Worm (Caenorhabditis elegans) whole organism, L1 larva: ENCODE results near the gene Y66D12A.19.

Source experiments
- C16A3.4 ChIP-seq: fragments of 150-350 bp; optimal IDR thresholded peaks from 2 replicates; lab custom pipeline; 2014; ENCODE audit warnings: missing biosample characterization, missing genetic modification characterization
- C34B4.2 ChIP-seq: sonication (generic microtip); optimal IDR thresholded peaks from 2 replicates; lab custom pipeline; 2017; ENCODE audit warnings: mild to moderate bottlenecking, missing genetic modification characterization, missing compliant biosample characterization
- F16B12.6 ChIP-seq: fragments of 150-350 bp; optimal IDR thresholded peaks from 2 replicates; lab custom pipeline; 2014; ENCODE audit warnings: missing biosample characterization, missing genetic modification characterization
- aha-1 ChIP-seq: fragments of 150-350 bp; optimal IDR thresholded peaks from 2 replicates; lab custom pipeline; 2014; ENCODE audit warnings: missing biosample characterization, missing genetic modification characterization
- blmp-1 ChIP-seq: fragments of 150-350 bp; optimal IDR thresholded peaks from 2 replicates; lab custom pipeline; 2014; ENCODE audit warnings: missing biosample characterization, missing genetic modification characterization
- ceh-63 ChIP-seq: fragments of 200-800 bp; sonication (Bioruptor generic); optimal IDR thresholded peaks from 2 replicates; lab custom pipeline; 2018; ENCODE audit warnings: mild to moderate bottlenecking, missing genetic modification characterization, missing compliant biosample characterization
- ceh-8 ChIP-seq: fragments of 200-800 bp; sonication (Bioruptor generic); optimal IDR thresholded peaks from 2 replicates; lab custom pipeline; 2018; ENCODE audit warnings: mild to moderate bottlenecking, missing genetic modification characterization, moderate library complexity, missing compliant biosample characterization
- ceh-82 ChIP-seq, 3 experiments: fragments of 150-350 bp in 1 of 3; sonication (generic microtip) in 2 of 3; optimal IDR thresholded peaks; 2 replicates each; lab custom pipeline; 2014 to 2017; ENCODE audit warnings: missing biosample characterization in 3 of 3, missing genetic modification characterization in 3 of 3
- ceh-88 ChIP-seq: fragments of 200-800 bp; sonication (Bioruptor generic); IDR thresholded peaks from 2 replicates; pipeline ENCODE4 v1.3.6; 2022; ENCODE audit warnings: missing genetic modification characterization, missing compliant biosample characterization
- dpl-1 ChIP-seq, 3 experiments: fragments of 150-350 bp in 2 of 3; sonication (generic microtip) in 1 of 3; optimal IDR thresholded peaks; 2 replicates each; lab custom pipeline; 2014 to 2017; ENCODE audit warnings: missing biosample characterization in 3 of 3, missing genetic modification characterization in 3 of 3, missing genetic modification reagents in 3 of 3
- egl-13 ChIP-seq: sonication (generic microtip); optimal IDR thresholded peaks from 2 replicates; lab custom pipeline; 2016; ENCODE audit warnings: missing genotype, missing genetic modification reagents, missing genetic modification characterization, missing compliant biosample characterization
- elt-2 ChIP-seq: sonication (generic microtip); optimal IDR thresholded peaks from 2 replicates; lab custom pipeline; 2016; ENCODE audit warnings: missing genetic modification characterization, mild to moderate bottlenecking, inconsistent platforms, missing compliant biosample characterization, missing genetic modification reagents
- elt-3 ChIP-seq, 6 experiments: fragments of 150-350 bp in 1 of 6; sonication (generic microtip); optimal IDR thresholded peaks; 2 replicates each; lab custom pipeline; 2017 to 2018; ENCODE audit warnings: missing biosample characterization in 6 of 6, missing genetic modification characterization in 6 of 6, inconsistent platforms in 1 of 6
- fkh-10 ChIP-seq: sonication (generic microtip); optimal IDR thresholded peaks from 2 replicates; lab custom pipeline; 2017; ENCODE audit warnings: missing biosample characterization, missing genetic modification reagents, missing genetic modification characterization
- fkh-4 ChIP-seq: sonication (generic microtip); optimal IDR thresholded peaks from 2 replicates; lab custom pipeline; 2016; ENCODE audit warnings: missing compliant biosample characterization, missing genetic modification characterization, borderline replicate concordance
- fkh-8 ChIP-seq: sonication (generic microtip); optimal IDR thresholded peaks from 2 replicates; lab custom pipeline; 2016; ENCODE audit warnings: mild to moderate bottlenecking, missing genetic modification characterization, missing compliant biosample characterization
- hlh-17 ChIP-seq: fragments of 200-800 bp; sonication (Bioruptor generic); optimal IDR thresholded peaks from 2 replicates; lab custom pipeline; 2018; ENCODE audit warnings: missing genetic modification characterization, mild to moderate bottlenecking, missing compliant biosample characterization, moderate library complexity, borderline replicate concordance
- hpl-2 ChIP-seq: fragments of 150-350 bp; optimal IDR thresholded peaks from 2 replicates; lab custom pipeline; 2014; ENCODE audit warnings: missing biosample characterization, missing genetic modification reagents, missing genetic modification characterization
- lin-14 ChIP-seq: fragments of 200-800 bp; sonication (Bioruptor generic); optimal IDR thresholded peaks from 2 replicates; lab custom pipeline; 2018; ENCODE audit warnings: mild to moderate bottlenecking, missing genetic modification characterization, moderate library complexity, missing compliant biosample characterization
- lin-15B ChIP-seq: fragments of 150-350 bp; sonication (generic microtip); optimal IDR thresholded peaks from 3 replicates; lab custom pipeline; 2014; ENCODE audit warnings: missing biosample characterization, missing genetic modification characterization
- lin-35 ChIP-seq, 2 experiments: fragments of 150-350 bp; optimal IDR thresholded peaks; 2 replicates each; lab custom pipeline; 2014; ENCODE audit warnings: missing biosample characterization in 2 of 2, missing genetic modification characterization in 2 of 2, missing genetic modification reagents in 2 of 2
- lir-3 ChIP-seq: sonication (generic microtip); optimal IDR thresholded peaks from 2 replicates; lab custom pipeline; 2016; ENCODE audit warnings: mild to moderate bottlenecking, missing genetic modification characterization, moderate library complexity, missing compliant biosample characterization; ENCODE audit not compliant: poor library complexity
- lsy-2 ChIP-seq, 2 experiments: fragments of 150-350 bp; optimal IDR thresholded peaks; 2 replicates each; lab custom pipeline; 2014; ENCODE audit warnings: missing biosample characterization in 2 of 2, missing genetic modification characterization in 2 of 2
- nhr-11 ChIP-seq: fragments of 150-350 bp; optimal IDR thresholded peaks from 2 replicates; lab custom pipeline; 2014; ENCODE audit warnings: missing biosample characterization, missing genetic modification characterization
- nhr-19 ChIP-seq: fragments of 200-800 bp; sonication (Bioruptor generic); conservative IDR thresholded peaks from 2 replicates; pipeline ENCODE4 v1.3.6; 2022; ENCODE audit warnings: missing genetic modification characterization, missing compliant biosample characterization
- nhr-20 ChIP-seq: sonication (generic microtip); optimal IDR thresholded peaks from 2 replicates; lab custom pipeline; 2016; ENCODE audit warnings: mild to moderate bottlenecking, missing genetic modification characterization, missing compliant biosample characterization
- nhr-47 ChIP-seq: sonication (generic microtip); optimal IDR thresholded peaks from 2 replicates; lab custom pipeline; 2016; ENCODE audit warnings: mild to moderate bottlenecking, missing genetic modification characterization, moderate library complexity, missing compliant biosample characterization
- nhr-90 ChIP-seq: sonication (generic microtip); optimal IDR thresholded peaks from 2 replicates; lab custom pipeline; 2016; ENCODE audit warnings: mild to moderate bottlenecking, missing genetic modification characterization, missing compliant biosample characterization; ENCODE audit not compliant: poor library complexity
- pag-3 ChIP-seq: sonication (generic microtip); optimal IDR thresholded peaks from 2 replicates; lab custom pipeline; 2017; ENCODE audit warnings: missing genetic modification characterization, mild to moderate bottlenecking, missing compliant biosample characterization, antibody characterized with exemption, borderline replicate concordance; ENCODE audit not compliant: insufficient read depth
- pax-3 ChIP-seq: fragments of 200-800 bp; sonication (Bioruptor generic); optimal IDR thresholded peaks from 2 replicates; lab custom pipeline; 2018; ENCODE audit warnings: mild to moderate bottlenecking, missing genetic modification characterization, moderate library complexity, missing compliant biosample characterization
- pqm-1 ChIP-seq: sonication (generic microtip); optimal IDR thresholded peaks from 3 replicates; lab custom pipeline; 2017; ENCODE audit warnings: missing biosample characterization, missing genetic modification characterization
- rnt-1 ChIP-seq: sonication (generic microtip); optimal IDR thresholded peaks from 2 replicates; lab custom pipeline; 2016; ENCODE audit warnings: mild to moderate bottlenecking, missing genetic modification characterization, moderate library complexity, missing compliant biosample characterization
- skn-1 ChIP-seq: fragments of 150-350 bp; optimal IDR thresholded peaks from 2 replicates; lab custom pipeline; 2014; ENCODE audit warnings: missing biosample characterization, missing genetic modification characterization
- sox-4 ChIP-seq: sonication (generic microtip); optimal IDR thresholded peaks from 2 replicates; lab custom pipeline; 2016; ENCODE audit warnings: missing genetic modification characterization, missing compliant biosample characterization
- sptf-1 ChIP-seq: fragments of 150-350 bp; optimal IDR thresholded peaks from 2 replicates; lab custom pipeline; 2014; ENCODE audit warnings: missing biosample characterization, missing genetic modification characterization
- sup-37 ChIP-seq: fragments of 200-800 bp; sonication (Bioruptor generic); optimal IDR thresholded peaks from 2 replicates; lab custom pipeline; 2018; ENCODE audit warnings: mild to moderate bottlenecking, missing genetic modification characterization, missing compliant biosample characterization
- swsn-7 ChIP-seq: sonication (generic microtip); optimal IDR thresholded peaks from 2 replicates; lab custom pipeline; 2016; ENCODE audit warnings: missing genetic modification characterization, missing compliant biosample characterization
- tbx-2 ChIP-seq: sonication (generic microtip); optimal IDR thresholded peaks from 2 replicates; lab custom pipeline; 2016; ENCODE audit warnings: missing genetic modification characterization, missing compliant biosample characterization
- unc-130 ChIP-seq: fragments of 150-350 bp; optimal IDR thresholded peaks from 2 replicates; lab custom pipeline; 2017; ENCODE audit warnings: missing biosample characterization, missing genetic modification characterization, inconsistent platforms
- unc-30 ChIP-seq: sonication (generic microtip); optimal IDR thresholded peaks from 2 replicates; lab custom pipeline; 2017; ENCODE audit warnings: missing biosample characterization, missing genetic modification characterization
- unc-86 ChIP-seq: sonication (generic microtip); optimal IDR thresholded peaks from 2 replicates; lab custom pipeline; 2016; ENCODE audit warnings: missing genetic modification characterization, missing compliant biosample characterization
- vab-15 ChIP-seq: sonication (generic microtip); optimal IDR thresholded peaks from 2 replicates; lab custom pipeline; 2017; ENCODE audit warnings: missing genotype, mild to moderate bottlenecking, missing genetic modification characterization, missing compliant biosample characterization
- xbp-1 ChIP-seq: sonication (generic microtip); optimal IDR thresholded peaks from 2 replicates; lab custom pipeline; 2016; ENCODE audit warnings: missing genetic modification characterization, missing compliant biosample characterization
- zag-1 ChIP-seq: fragments of 150-350 bp; optimal IDR thresholded peaks from 2 replicates; lab custom pipeline; 2014; ENCODE audit warnings: missing biosample characterization, missing genetic modification characterization
- zip-4 ChIP-seq: fragments of 200-800 bp; sonication (Bioruptor generic); optimal IDR thresholded peaks from 2 replicates; lab custom pipeline; 2018; ENCODE audit warnings: mild to moderate bottlenecking, missing genetic modification characterization, moderate library complexity, missing compliant biosample characterization
- ztf-11 ChIP-seq, 2 experiments: sonication (generic microtip); optimal IDR thresholded peaks; 2 replicates each; lab custom pipeline; 2016 to 2017; ENCODE audit warnings: missing genetic modification characterization in 2 of 2, missing biosample characterization in 1 of 2, missing compliant biosample characterization in 1 of 2
- ztf-4 ChIP-seq: fragments of 150-350 bp; optimal IDR thresholded peaks from 2 replicates; lab custom pipeline; 2014; ENCODE audit warnings: missing biosample characterization, missing genetic modification characterization

The Y66D12A.19 gene

ce11 chrIII:11500647-11501046 lies 8.2 kb upstream of the Y66D12A.19 start, which contains the start of gene nars-2:
Gene nars-2, minus strand, starts transcription at chrIII:11500747.
- no peak for TF ChIP-seq zip-4

ce11 chrIII:11502753-11503152 lies 6.1 kb upstream of the Y66D12A.19 start, which contains the start of gene tin-10:
Gene tin-10, minus strand, starts transcription at chrIII:11502853.
- TF ChIP-seq lin-14 (GFP tag; lab: Kevin White, UChicago) (no peak), nhr-19 (GFP tag; lab: Robert Waterston, UW) (no peak), fkh-8 (tag; lab: Kevin White, UChicago) (no peak), pqm-1 (no peak), F16B12.6 (tag; lab: Kevin White, UChicago) (no peak), elt-2 (no peak), sup-37 (GFP tag; lab: Kevin White, UChicago) (no peak), zag-1 (tag; lab: Kevin White, UChicago) (no peak), elt-3 (tag; optimal IDR thresholded peaks at IDR 0.05; lab: Kevin White, UChicago) (no peak), pax-3 (tag; lab: Kevin White, UChicago) (no peak), ceh-63 (GFP tag; lab: Kevin White, UChicago) (no peak), nhr-20 (no peak), unc-30 (tag; lab: Kevin White, UChicago) (no peak), hlh-17 (GFP tag; lab: Kevin White, UChicago) (no peak), pag-3 (tag; lab: Kevin White, UChicago) (no peak), blmp-1 (no peak), xbp-1 (tag; lab: Kevin White, UChicago) (no peak), ztf-11 (tag; optimal IDR thresholded peaks at IDR 0.05; lab: Kevin White, UChicago) (no peak), unc-130 (no peak)

- TF ChIP-seq aha-1 (tag; lab: Kevin White, UChicago) (no peak), lin-35 (GFP tag; optimal IDR thresholded peaks at IDR 0.05; lab: Kevin White, UChicago) (peak; percentile 50 to 55), rnt-1 (tag; lab: Kevin White, UChicago) (no peak), ceh-8 (GFP tag; lab: Kevin White, UChicago) (no peak), elt-2 (no peak), hpl-2 (no peak), sox-4 (no peak), skn-1 (tag; lab: Kevin White, UChicago) (peak; percentile 28), lin-15B (tag; lab: Kevin White, UChicago) (peak; percentile 56), hlh-17 (GFP tag; lab: Kevin White, UChicago) (no peak), fkh-10 (GFP tag; lab: Kevin White, UChicago) (no peak), nhr-90 (tag; lab: Kevin White, UChicago) (no peak), C16A3.4 (tag; lab: Kevin White, UChicago) (peak; percentile 7), F16B12.6 (tag; lab: Kevin White, UChicago) (peak; percentile 52), xbp-1 (tag; lab: Kevin White, UChicago) (no peak), ceh-63 (GFP tag; lab: Kevin White, UChicago) (no peak), tbx-2 (tag; lab: Kevin White, UChicago) (no peak), zip-4 (no peak), sptf-1 (tag; lab: Kevin White, UChicago) (no peak), lsy-2 (tag; optimal IDR thresholded peaks at IDR 0.05; lab: Kevin White, UChicago) (peak in 1 of 2 experiments; percentile 67), swsn-7 (tag; lab: Kevin White, UChicago) (no peak), zag-1 (tag; lab: Kevin White, UChicago) (no peak), fkh-8 (tag; lab: Kevin White, UChicago) (no peak), ceh-88 (GFP tag; lab: Robert Waterston, UW) (no peak), lir-3 (tag; lab: Kevin White, UChicago) (no peak), sup-37 (GFP tag; lab: Kevin White, UChicago) (no peak), vab-15 (tag; lab: Kevin White, UChicago) (no peak), fkh-4 (tag; lab: Kevin White, UChicago) (no peak), egl-13 (tag; lab: Kevin White, UChicago) (no peak), ceh-82 (tag; optimal IDR thresholded peaks at IDR 0.05; lab: Kevin White, UChicago) (peak in 1 of 3 experiments; percentile 12), nhr-47 (tag; lab: Kevin White, UChicago) (no peak), nhr-19 (GFP tag; lab: Robert Waterston, UW) (no peak), ztf-4 (tag; lab: Kevin White, UChicago) (no peak), nhr-11 (tag; lab: Kevin White, UChicago) (no peak), unc-86 (tag; lab: Kevin White, UChicago) (no peak), dpl-1 (GFP tag; optimal IDR thresholded peaks at IDR 0.05; lab: Kevin White, UChicago) (peak; percentile 28 to 68 (median 49)), C34B4.2 (tag; lab: Kevin White, UChicago) (no peak)
Observed at ce11 chrIII:11505213-11505612, 3.7 kb upstream of the Y66D12A.19 start, which contains the start of the genes Y66D12A.21 and spe-6. Gene Y66D12A.21, minus strand, starts transcription at chrIII:11505302. Gene spe-6, plus strand, starts transcription at chrIII:11505488.
